Fruit fly (Drosophila melanogaster) whole organism, embryonic: ENCODE measurements around the gene CG42633.

Experiments
- Bdp1 ChIP-seq: fragments of 200-800 bp; sonication (Bioruptor generic); optimal IDR thresholded peaks from 3 replicates; lab custom pipeline; 2016; ENCODE audit warnings: missing biosample characterization, missing genetic modification characterization
- Bgb ChIP-seq: fragments of 200-800 bp; sonication (Bioruptor generic); IDR thresholded peaks from 2 replicates; pipeline ENCODE4 v1.3.6; 2022; ENCODE audit warnings: missing biosample characterization, missing genetic modification characterization; ENCODE audit not compliant: partially characterized antibody
- Bteb2 ChIP-seq: fragments of 200-800 bp; sonication (Bioruptor generic); optimal IDR thresholded peaks from 2 replicates; lab custom pipeline; 2016; ENCODE audit warnings: missing biosample characterization, missing genetic modification characterization
- CG10274 ChIP-seq: fragments of 200-800 bp; sonication (Bioruptor generic); optimal IDR thresholded peaks from 3 replicates; lab custom pipeline; 2017; ENCODE audit warnings: missing biosample characterization, mild to moderate bottlenecking, missing genetic modification characterization
- CG11456 ChIP-seq: fragments of 200-800 bp; sonication (Bioruptor generic); IDR thresholded peaks from 3 replicates; pipeline ENCODE4 v1.3.6; 2022; ENCODE audit warnings: missing biosample characterization, missing genetic modification characterization
- CG11560 ChIP-seq: fragments of 200-800 bp; sonication (Bioruptor generic); IDR thresholded peaks from 3 replicates; pipeline ENCODE4 v1.3.6; 2022; ENCODE audit warnings: missing biosample characterization, missing genetic modification characterization
- CG1602 ChIP-seq: fragments of 200-800 bp; sonication (Bioruptor generic); optimal IDR thresholded peaks from 3 replicates; lab custom pipeline; 2016; ENCODE audit warnings: missing biosample characterization, missing genetic modification characterization
- CG17361 ChIP-seq: fragments of 200-800 bp; sonication (Bioruptor generic); IDR thresholded peaks from 3 replicates; pipeline ENCODE4 v1.3.6; 2022; ENCODE audit warnings: missing biosample characterization, missing genetic modification characterization
- CG1792 ChIP-seq: fragments of 200-800 bp; sonication (Bioruptor generic); optimal IDR thresholded peaks from 2 replicates; lab custom pipeline; 2016; ENCODE audit warnings: missing biosample characterization, missing genetic modification characterization
- CG3065 ChIP-seq: fragments of 200-800 bp; sonication (Bioruptor generic); optimal IDR thresholded peaks from 2 replicates; lab custom pipeline; 2016; ENCODE audit warnings: missing biosample characterization, missing genetic modification characterization
- CG31224 ChIP-seq: fragments of 200-800 bp; sonication (Bioruptor generic); IDR thresholded peaks from 2 replicates; pipeline ENCODE4 v1.3.6; 2022; ENCODE audit warnings: missing biosample characterization, missing genetic modification characterization
- CG3407 ChIP-seq: fragments of 200-800 bp; sonication (Bioruptor generic); optimal IDR thresholded peaks from 2 replicates; lab custom pipeline; 2018; ENCODE audit warnings: missing biosample characterization, mild to moderate bottlenecking, missing genetic modification characterization
- CG4820 ChIP-seq: fragments of 200-800 bp; sonication (Bioruptor generic); optimal IDR thresholded peaks from 3 replicates; lab custom pipeline; 2016; ENCODE audit warnings: missing biosample characterization, missing genetic modification characterization
- CG5953 ChIP-seq: fragments of 200-800 bp; sonication (Bioruptor generic); IDR thresholded peaks from 2 replicates; pipeline ENCODE4 v1.3.6; 2022; ENCODE audit warnings: missing biosample characterization, missing genetic modification characterization
- CG6175 ChIP-seq: fragments of 200-800 bp; sonication (Bioruptor generic); IDR thresholded peaks from 3 replicates; pipeline ENCODE4 v1.3.6; 2022; ENCODE audit warnings: missing biosample characterization, missing genetic modification characterization
- CG6272 ChIP-seq: fragments of 200-800 bp; sonication (Bioruptor generic); IDR thresholded peaks from 2 replicates; pipeline ENCODE4 v1.3.6; 2022; ENCODE audit warnings: missing biosample characterization, missing genetic modification characterization
- CG6654 ChIP-seq: fragments of 200-800 bp; sonication (Bioruptor generic); optimal IDR thresholded peaks from 2 replicates; lab custom pipeline; 2017; ENCODE audit warnings: missing biosample characterization, mild to moderate bottlenecking, missing genetic modification characterization
- CG6813 ChIP-seq: fragments of 200-800 bp; sonication (Bioruptor generic); optimal IDR thresholded peaks from 2 replicates; lab custom pipeline; 2017; ENCODE audit warnings: missing biosample characterization, missing genetic modification characterization, mild to moderate bottlenecking, moderate library complexity, missing genetic modification reagents
- CG8765 ChIP-seq: fragments of 200-800 bp; sonication (Bioruptor generic); IDR thresholded peaks from 2 replicates; pipeline ENCODE4 v1.3.6; 2022; ENCODE audit warnings: missing biosample characterization, missing genetic modification characterization
- CG9215 ChIP-seq: fragments of 200-800 bp; sonication (Bioruptor generic); IDR thresholded peaks from 2 replicates; pipeline ENCODE4 v1.3.6; 2022; ENCODE audit warnings: missing biosample characterization, missing genetic modification characterization
- CG9876 ChIP-seq: fragments of 200-800 bp; sonication (Bioruptor generic); optimal IDR thresholded peaks from 2 replicates; lab custom pipeline; 2016; ENCODE audit warnings: missing biosample characterization, missing genetic modification characterization
- CrebB ChIP-seq: fragments of 200-800 bp; sonication (Bioruptor generic); optimal IDR thresholded peaks from 3 replicates; lab custom pipeline; 2018; ENCODE audit warnings: missing biosample characterization, mild to moderate bottlenecking, missing genetic modification characterization
- HmgD ChIP-seq: fragments of 200-800 bp; sonication (Bioruptor generic); optimal IDR thresholded peaks from 3 replicates; lab custom pipeline; 2016; ENCODE audit warnings: missing biosample characterization, missing genetic modification characterization
- Hmx ChIP-seq: fragments of 200-800 bp; sonication (Bioruptor generic); optimal IDR thresholded peaks from 2 replicates; lab custom pipeline; 2016; ENCODE audit warnings: missing biosample characterization, missing genetic modification characterization
- Mrtf ChIP-seq: fragments of 200-800 bp; sonication (Bioruptor generic); IDR thresholded peaks from 3 replicates; pipeline ENCODE4 v1.3.6; 2022; ENCODE audit warnings: missing biosample characterization, missing genetic modification characterization
- Oli ChIP-seq: fragments of 200-800 bp; sonication (Bioruptor generic); optimal IDR thresholded peaks from 2 replicates; lab custom pipeline; 2018; ENCODE audit warnings: missing biosample characterization, mild to moderate bottlenecking, missing genetic modification characterization, moderate library complexity
- Scr ChIP-seq: fragments of 200-800 bp; sonication (Bioruptor generic); IDR thresholded peaks from 2 replicates; pipeline ENCODE4 v1.3.6; 2022; ENCODE audit warnings: missing biosample characterization, missing genetic modification characterization; ENCODE audit not compliant: partially characterized antibody
- Sin3A ChIP-seq: fragments of >200 bp; optimal IDR thresholded peaks from 2 replicates; lab custom pipeline; 2018
- Trl ChIP-seq, 3 experiments: fragments of >200 bp in 2 of 3; fragments of 200-800 bp in 1 of 3; sonication (Bioruptor generic) in 1 of 3; optimal IDR thresholded peaks; 2 replicates in 1 of 3; 3 replicates in 2 of 3; lab custom pipeline; 2016 to 2017; ENCODE audit warnings: missing biosample characterization in 1 of 3, missing genetic modification characterization in 1 of 3
- ab ChIP-seq: fragments of 200-800 bp; sonication (Bioruptor generic); optimal IDR thresholded peaks from 2 replicates; lab custom pipeline; 2016; ENCODE audit warnings: missing biosample characterization, missing genetic modification characterization
- aop ChIP-seq: fragments of 200-800 bp; sonication (Bioruptor generic); IDR thresholded peaks from 2 replicates; pipeline ENCODE4 v1.3.6; 2022; ENCODE audit warnings: missing biosample characterization, missing genetic modification characterization
- ase ChIP-seq: fragments of 200-800 bp; sonication (Bioruptor generic); IDR thresholded peaks from 3 replicates; pipeline ENCODE4 v1.3.6; 2022; ENCODE audit warnings: missing biosample characterization, missing genetic modification characterization
- dan ChIP-seq: fragments of 200-800 bp; sonication (Bioruptor generic); IDR thresholded peaks from 2 replicates; pipeline ENCODE4 v1.3.6; 2022; ENCODE audit warnings: missing biosample characterization, missing genetic modification characterization
- dmrt99B ChIP-seq: fragments of 200-800 bp; sonication (Bioruptor generic); optimal IDR thresholded peaks from 2 replicates; lab custom pipeline; 2018; ENCODE audit warnings: missing biosample characterization, mild to moderate bottlenecking, missing genetic modification characterization, moderate library complexity
- dysf ChIP-seq: fragments of 200-800 bp; sonication (Bioruptor generic); IDR thresholded peaks from 3 replicates; pipeline ENCODE4 v1.3.6; 2022; ENCODE audit warnings: missing biosample characterization, missing genetic modification characterization
- fd102C ChIP-seq: fragments of 200-800 bp; sonication (Bioruptor generic); optimal IDR thresholded peaks from 2 replicates; lab custom pipeline; 2018; ENCODE audit warnings: missing biosample characterization, mild to moderate bottlenecking, missing genetic modification characterization, moderate library complexity
- gce ChIP-seq: fragments of 200-800 bp; sonication (Bioruptor generic); IDR thresholded peaks from 3 replicates; pipeline ENCODE4 v1.3.6; 2022; ENCODE audit warnings: missing biosample characterization, missing genetic modification characterization
- grn ChIP-seq: fragments of 200-800 bp; sonication (Bioruptor generic); optimal IDR thresholded peaks from 3 replicates; lab custom pipeline; 2017; ENCODE audit warnings: missing biosample characterization, missing genetic modification characterization
- gsb ChIP-seq: fragments of 200-800 bp; sonication (Bioruptor generic); IDR thresholded peaks from 2 replicates; pipeline ENCODE4 v1.3.6; 2022; ENCODE audit warnings: missing biosample characterization, missing genetic modification characterization
- ind ChIP-seq: fragments of 200-800 bp; sonication (Bioruptor generic); optimal IDR thresholded peaks from 3 replicates; lab custom pipeline; 2016; ENCODE audit warnings: missing biosample characterization, missing genetic modification characterization
- lola ChIP-seq, 3 experiments: fragments of >200 bp in 2 of 3; fragments of 200-800 bp in 1 of 3; sonication (Bioruptor generic) in 1 of 3; optimal IDR thresholded peaks; 2 replicates each; lab custom pipeline; 2017 to 2019; ENCODE audit warnings: missing biosample characterization in 3 of 3, missing genetic modification characterization in 3 of 3, mild to moderate bottlenecking in 1 of 3, moderate library complexity in 1 of 3
- p53 ChIP-seq: fragments of 200-800 bp; sonication (Bioruptor generic); optimal IDR thresholded peaks from 2 replicates; lab custom pipeline; 2016; ENCODE audit warnings: missing biosample characterization, missing genetic modification characterization
- pita ChIP-seq: fragments of 200-800 bp; sonication (Bioruptor generic); optimal IDR thresholded peaks from 2 replicates; lab custom pipeline; 2017; ENCODE audit warnings: missing biosample characterization, mild to moderate bottlenecking, missing genetic modification characterization
- seq ChIP-seq: fragments of 200-800 bp; sonication (Bioruptor generic); IDR thresholded peaks from 2 replicates; pipeline ENCODE4 v1.3.6; 2022; ENCODE audit warnings: missing biosample characterization, missing genetic modification characterization
- stc ChIP-seq: fragments of 200-800 bp; sonication (Bioruptor generic); IDR thresholded peaks from 2 replicates; pipeline ENCODE4 v1.3.6; 2022; ENCODE audit warnings: missing biosample characterization, missing genetic modification characterization
- sug ChIP-seq: fragments of 200-800 bp; optimal IDR thresholded peaks from 2 replicates; lab custom pipeline; 2019; ENCODE audit warnings: missing biosample characterization, mild to moderate bottlenecking, missing genetic modification characterization, moderate library complexity
- trem ChIP-seq: fragments of 200-800 bp; optimal IDR thresholded peaks from 3 replicates; lab custom pipeline; 2019; ENCODE audit warnings: missing biosample characterization, mild to moderate bottlenecking, missing genetic modification characterization, moderate library complexity
- ttk ChIP-seq: fragments of 200-800 bp; sonication (Bioruptor generic); IDR thresholded peaks from 2 replicates; pipeline ENCODE4 v2.1.2; 2022; ENCODE audit warnings: missing biosample characterization, missing genetic modification characterization
- zen ChIP-seq: fragments of 200-800 bp; sonication (Bioruptor generic); optimal IDR thresholded peaks from 3 replicates; lab custom pipeline; 2018; ENCODE audit warnings: missing biosample characterization, mild to moderate bottlenecking, missing genetic modification characterization, moderate library complexity

The CG42633 gene

DNA sequence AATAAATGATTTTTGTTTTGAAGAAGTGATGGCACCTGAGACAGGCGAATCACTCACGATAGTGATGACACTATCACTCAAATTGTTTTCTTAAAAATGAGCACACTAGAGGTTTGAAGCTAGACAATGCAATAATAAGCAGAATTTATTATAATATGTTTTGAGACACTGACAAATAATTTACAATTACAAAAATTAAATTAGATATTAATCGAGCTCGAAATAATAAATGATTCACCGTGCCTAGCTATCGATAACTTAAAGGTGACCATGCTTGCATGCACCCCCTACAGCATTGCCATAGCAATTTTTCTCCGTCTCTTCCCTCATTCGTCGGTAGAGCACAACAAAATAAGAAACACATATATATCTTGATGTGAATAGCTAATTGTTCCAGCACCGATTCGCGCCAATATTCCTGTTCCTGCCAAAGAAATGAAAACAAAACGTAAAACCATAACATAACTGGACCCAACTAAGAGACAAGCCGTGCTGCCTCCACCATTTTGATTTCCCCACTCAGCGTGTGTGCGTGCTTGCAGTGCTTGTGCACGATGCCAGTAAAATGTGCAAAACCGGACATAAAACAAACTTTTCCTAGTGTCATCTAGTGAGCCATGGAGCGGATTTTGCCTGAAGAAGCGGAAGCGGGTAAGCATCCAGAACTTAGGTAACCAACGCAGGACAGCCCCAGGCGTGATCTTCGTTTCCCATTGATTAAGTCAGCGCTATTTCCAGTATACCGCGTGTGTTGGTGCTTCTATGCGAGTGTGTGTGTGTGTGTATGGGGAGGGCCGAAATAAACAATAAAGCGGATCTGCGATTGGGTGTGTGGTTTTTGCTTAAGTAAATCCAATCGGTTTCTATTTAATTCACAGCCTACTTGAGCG lies 20.9 kb downstream of the CG42633 start, which contains the start of the genes MED7 and Cap-H2 (continued):
- TF ChIP-seq CG1792 (GFP tag; lab: Kevin White, UChicago): peak; percentile 67
- TF ChIP-seq ab (GFP tag; lab: Kevin White, UChicago): peak; percentile 42
- TF ChIP-seq stc: peak; percentile 16; the same call in 1 of the 2 replicates
- TF ChIP-seq CG10274 (GFP tag; lab: Kevin White, UChicago): peak; percentile 26
- TF ChIP-seq seq (GFP tag; lab: Robert Waterston, UW): peak; percentile 57; the same call in 1 of the 2 replicates
- peak; percentile 72 for TF ChIP-seq CG8765 (GFP tag; lab: Robert Waterston, UW)
- TF ChIP-seq Bteb2 (GFP tag; lab: Kevin White, UChicago): peak; percentile 74
- TF ChIP-seq CrebB (tag; lab: Kevin White, UChicago): peak; percentile 33
- peak; percentile 90 for TF ChIP-seq trem (tag; lab: Kevin White, UChicago)
- no peak; the same call in 1 of the 2 replicates for TF ChIP-seq aop (GFP tag; lab: Robert Waterston, UW)
- TF ChIP-seq Bdp1 (GFP tag; lab: Kevin White, UChicago): peak; percentile 70
- TF ChIP-seq dan (GFP tag; lab: Robert Waterston, UW): no peak
- TF ChIP-seq HmgD (GFP tag; lab: Kevin White, UChicago): no peak
- TF ChIP-seq Hmx (GFP tag; lab: Kevin White, UChicago): no peak
- peak; percentile 84 for TF ChIP-seq dysf (GFP tag; lab: Robert Waterston, UW)
- no peak for TF ChIP-seq gce
- peak; percentile 79; the same call in 2 of the 3 replicates for TF ChIP-seq ase
- peak; percentile 24 for TF ChIP-seq fd102C (GFP tag; lab: Kevin White, UChicago)
- peak; percentile 56; the same call in 1 of the 3 replicates for TF ChIP-seq CG6175 (GFP tag; lab: Robert Waterston, UW)
- peak; percentile 70; the same call in 1 of the 3 replicates for TF ChIP-seq Mrtf
- TF ChIP-seq ind (GFP tag; lab: Kevin White, UChicago): peak; percentile 92
- peak; percentile 20 for TF ChIP-seq p53
- TF ChIP-seq CG11560 (tag; lab: Robert Waterston, UW): peak; percentile 49; the same call in 1 of the 3 replicates
- TF ChIP-seq CG3065 (GFP tag; lab: Kevin White, UChicago): peak; percentile 48
- peak; percentile 8 for TF ChIP-seq CG9876
- peak; percentile 99 for TF ChIP-seq Scr (GFP tag; lab: Robert Waterston, UW)
- 0 out of 2 replicates have a peak, but pooled peaks have one; percentile 59 for TF ChIP-seq CG5953 (GFP tag; lab: Robert Waterston, UW)
- TF ChIP-seq ttk: peak; percentile 88
- peak; percentile 91 for TF ChIP-seq CG6272
- no peak for TF ChIP-seq dmrt99B (tag; lab: Kevin White, UChicago)
- peak; percentile 71 for TF ChIP-seq CG31224 (GFP tag; lab: Robert Waterston, UW)
- TF ChIP-seq Bgb: peak; percentile 95
- peak; percentile 7 for TF ChIP-seq CG6654 (GFP tag; lab: Kevin White, UChicago)
- no peak for TF ChIP-seq pita (GFP tag; lab: Kevin White, UChicago)
- peak; percentile 100 for TF ChIP-seq CG9215 (GFP tag; lab: Robert Waterston, UW)
- TF ChIP-seq sug: peak; percentile 89
- peak; percentile 67 for TF ChIP-seq Oli
- peak; percentile 2 for TF ChIP-seq CG6813 (GFP tag; lab: Kevin White, UChicago)
- peak; percentile 73 for TF ChIP-seq CG4820
- peak in 2 of 3 experiments; percentile 29 to 79 for TF ChIP-seq lola (GFP tag; optimal IDR thresholded peaks at IDR 0.05; lab: Kevin White, UChicago)
- TF ChIP-seq CG17361 (GFP tag; lab: Robert Waterston, UW): peak; percentile 81
- TF ChIP-seq CG3407 (GFP tag; lab: Kevin White, UChicago): peak; percentile 58
- peak; percentile 20 for TF ChIP-seq grn (GFP tag; lab: Kevin White, UChicago)
- TF ChIP-seq CG1602 (GFP tag; lab: Kevin White, UChicago): peak; percentile 86
- peak; percentile 86; the same call in 2 of the 3 replicates for TF ChIP-seq CG11456 (GFP tag; lab: Robert Waterston, UW)
- peak; percentile 85 for TF ChIP-seq zen (tag; lab: Kevin White, UChicago)
- peak in 1 of 2 experiments; percentile 11 for TF ChIP-seq Trl (optimal IDR thresholded peaks at IDR 0.05; lab: Kevin White, UChicago)
- TF ChIP-seq Trl (GFP tag; optimal IDR thresholded peaks at IDR 0.05; lab: Kevin White, UChicago): peak; percentile 71
- TF ChIP-seq gsb (GFP tag; lab: Robert Waterston, UW): 0 out of 2 replicates have a peak, but pooled peaks have one; percentile 16
- peak; percentile 80 for TF ChIP-seq Sin3A (lab: Kevin White, UChicago)
